Fruit fly (Drosophila melanogaster) whole organism, adult: ENCODE measurements around the gene IKKepsilon.
A peak's percentile ranks its signal among the peaks of the same experiment; 100 is the strongest.

ENCODE experiments used
- CG7045 ChIP-seq: fragments of 200-800 bp; sonication (Bioruptor generic); optimal IDR thresholded peaks from 2 replicates; lab custom pipeline; 2017; ENCODE audit warnings: missing biosample characterization, mild to moderate bottlenecking, missing genetic modification characterization
- CG7101 ChIP-seq: fragments of 200-800 bp; sonication (Bioruptor generic); optimal IDR thresholded peaks from 2 replicates; lab custom pipeline; 2018; ENCODE audit warnings: missing biosample characterization, mild to moderate bottlenecking, missing genetic modification characterization, moderate library complexity
- Hr96 ChIP-seq: fragments of 200-800 bp; sonication (Bioruptor generic); optimal IDR thresholded peaks from 2 replicates; lab custom pipeline; 2016; ENCODE audit warnings: missing biosample characterization, missing genetic modification characterization
- bab1 ChIP-seq: fragments of 200-800 bp; sonication (Bioruptor generic); optimal IDR thresholded peaks from 3 replicates; lab custom pipeline; 2019; ENCODE audit warnings: missing biosample characterization, mild to moderate bottlenecking, missing genetic modification characterization, moderate library complexity
- cnc ChIP-seq, 2 experiments: fragments of >200 bp; optimal IDR thresholded peaks; 2 replicates each; lab custom pipeline; 2017
- kay ChIP-seq: fragments of 200-800 bp; sonication (Bioruptor generic); peaks from one replicate; lab custom pipeline; 2016; ENCODE audit warnings: missing biosample characterization, missing genetic modification characterization, borderline replicate concordance
- ovo ChIP-seq: fragments of 200-800 bp; sonication (Bioruptor generic); optimal IDR thresholded peaks from 2 replicates; lab custom pipeline; 2016; ENCODE audit warnings: missing biosample characterization, missing genetic modification characterization
- tj ChIP-seq: fragments of 200-800 bp; sonication (Bioruptor generic); optimal IDR thresholded peaks from 3 replicates; lab custom pipeline; 2017; ENCODE audit warnings: missing biosample characterization, mild to moderate bottlenecking, missing genetic modification characterization, moderate library complexity

- TF ChIP-seq cnc (optimal IDR thresholded peaks at IDR 0.05; lab: Kevin White, UChicago) (no peak), CG7101 (tag; lab: Kevin White, UChicago) (peak; percentile 45), tj (GFP tag; lab: Kevin White, UChicago) (no peak), bab1 (GFP tag; lab: Kevin White, UChicago) (peak; percentile 28), CG7045 (no peak), Hr96 (GFP tag; lab: Kevin White, UChicago) (no peak), kay (GFP tag; lab: Kevin White, UChicago) (no peak), ovo (GFP tag; lab: Kevin White, UChicago) (no peak)
Measured at dm6 chr2L:20649891-20650290, 26.0 kb upstream of the IKKepsilon start, which contains the start of gene CG2611.
